Worm (Caenorhabditis elegans) whole organism, late embryonic: Measurements from ENCODE around the gene cap-1.

Experiments used
- C08G9.2 ChIP-seq: sonication (generic microtip); optimal IDR thresholded peaks from 2 replicates; lab custom pipeline; 2016; ENCODE audit warnings: mild to moderate bottlenecking, missing genetic modification characterization, moderate library complexity, missing compliant biosample characterization
- K09A11.1 ChIP-seq: sonication (generic microtip); optimal IDR thresholded peaks from 2 replicates; lab custom pipeline; 2017; ENCODE audit warnings: antibody characterized with exemption, mild to moderate bottlenecking, missing genetic modification characterization, missing compliant biosample characterization; ENCODE audit not compliant: insufficient read depth
- Y22D7AL.16 ChIP-seq: sonication (generic microtip); optimal IDR thresholded peaks from 2 replicates; lab custom pipeline; 2016; ENCODE audit warnings: missing genetic modification characterization, missing compliant biosample characterization
- ahr-1 ChIP-seq: sonication (generic microtip); optimal IDR thresholded peaks from 2 replicates; lab custom pipeline; 2016; ENCODE audit warnings: missing genetic modification characterization, missing compliant biosample characterization
- ceh-6 ChIP-seq: fragments of 200-800 bp; sonication (Bioruptor generic); optimal IDR thresholded peaks from 2 replicates; lab custom pipeline; 2018; ENCODE audit warnings: mild to moderate bottlenecking, missing genetic modification characterization, missing compliant biosample characterization
- che-1 ChIP-seq: sonication (generic microtip); optimal IDR thresholded peaks from 2 replicates; lab custom pipeline; 2016; ENCODE audit warnings: mild to moderate bottlenecking, missing genetic modification characterization, missing compliant biosample characterization
- elt-2 ChIP-seq: sonication (generic microtip); optimal IDR thresholded peaks from 2 replicates; lab custom pipeline; 2016; ENCODE audit warnings: missing genetic modification reagents, missing genetic modification characterization, missing compliant biosample characterization
- fkh-10 ChIP-seq: fragments of 150-350 bp; optimal IDR thresholded peaks from 2 replicates; lab custom pipeline; 2014; ENCODE audit warnings: missing biosample characterization, missing genetic modification reagents, missing genetic modification characterization
- fkh-6 ChIP-seq: sonication (generic microtip); optimal IDR thresholded peaks from 2 replicates; lab custom pipeline; 2016; ENCODE audit warnings: missing genetic modification characterization, missing compliant biosample characterization
- gmeb-2 ChIP-seq: sonication (generic microtip); optimal IDR thresholded peaks from 2 replicates; lab custom pipeline; 2016; ENCODE audit warnings: missing genetic modification characterization, inconsistent platforms, missing compliant biosample characterization
- hlh-30 ChIP-seq: sonication (generic microtip); optimal IDR thresholded peaks from 2 replicates; lab custom pipeline; 2017; ENCODE audit warnings: antibody characterized with exemption, missing genetic modification characterization, missing compliant biosample characterization; ENCODE audit not compliant: insufficient read depth
- hlh-8 ChIP-seq: sonication (generic microtip); optimal IDR thresholded peaks from 2 replicates; lab custom pipeline; 2016; ENCODE audit warnings: missing genotype, missing genetic modification characterization, missing compliant biosample characterization
- madf-2 ChIP-seq: sonication (generic microtip); optimal IDR thresholded peaks from 2 replicates; lab custom pipeline; 2017; ENCODE audit warnings: missing genetic modification characterization, missing compliant biosample characterization
- pag-3 ChIP-seq: sonication (generic microtip); optimal IDR thresholded peaks from 2 replicates; lab custom pipeline; 2016; ENCODE audit warnings: missing compliant biosample characterization, missing genetic modification characterization, borderline replicate concordance
- pat-9 ChIP-seq: fragments of 200-800 bp; sonication (Bioruptor generic); optimal IDR thresholded peaks from 2 replicates; lab custom pipeline; 2018; ENCODE audit warnings: mild to moderate bottlenecking, missing genetic modification characterization, moderate library complexity, missing compliant biosample characterization
- ref-2 ChIP-seq: sonication (generic microtip); optimal IDR thresholded peaks from 2 replicates; lab custom pipeline; 2016; ENCODE audit warnings: missing genetic modification characterization, missing compliant biosample characterization
- sox-2 ChIP-seq: fragments of 200-800 bp; sonication (Bioruptor generic); IDR thresholded peaks from 2 replicates; pipeline ENCODE4 v1.3.6; 2022; ENCODE audit warnings: missing genetic modification reagents, missing genetic modification characterization, missing compliant biosample characterization
- tbx-2 ChIP-seq: sonication (generic microtip); optimal IDR thresholded peaks from 2 replicates; lab custom pipeline; 2016; ENCODE audit warnings: missing genetic modification characterization, missing compliant biosample characterization
- unc-42 ChIP-seq: sonication (generic microtip); optimal IDR thresholded peaks from 2 replicates; lab custom pipeline; 2016; ENCODE audit warnings: missing genotype, missing genetic modification characterization, missing compliant biosample characterization

The cap-1 gene

ce11 chrIV:7180304-7180703 lies 49.7 kb downstream of the cap-1 start, which contains the start of gene cest-10:
Gene cest-10, plus strand, starts transcription at chrIV:7180557.
- no peak for TF ChIP-seq che-1 (tag; lab: Kevin White, UChicago)
- TF ChIP-seq elt-2 (tag; lab: Kevin White, UChicago), result peak; percentile 71

DNA sequence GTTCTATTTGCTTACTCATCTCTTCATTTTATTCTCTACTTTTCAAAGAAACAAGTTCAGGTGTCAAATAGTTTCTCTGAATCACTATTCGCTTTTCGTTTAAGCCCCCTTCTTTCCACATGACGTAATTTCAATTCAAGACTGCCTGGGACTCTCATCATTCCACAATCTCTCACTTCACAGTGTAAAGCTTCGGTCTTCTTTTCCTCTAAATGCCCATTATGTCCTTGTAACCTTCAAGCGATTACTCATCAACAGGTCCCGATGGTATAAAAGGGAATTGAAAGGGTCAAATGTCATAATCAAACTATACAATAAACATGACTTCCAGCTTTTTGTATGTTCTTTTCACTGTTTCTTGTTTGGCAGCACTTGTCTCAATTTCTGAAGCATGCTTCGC lies 51.1 kb downstream of the cap-1 start, which contains the start of gene C42D4.3:
C42D4.3 (plus strand) TSS at position 298 of the 400 bp plus-strand sequence.
- TF ChIP-seq Y22D7AL.16 (tag; lab: Kevin White, UChicago) (no peak), ahr-1 (no peak), tbx-2 (tag; lab: Kevin White, UChicago) (no peak), sox-2 (GFP tag; lab: Robert Waterston, UW) (no peak), madf-2 (tag; lab: Kevin White, UChicago) (no peak), ref-2 (no peak), pag-3 (tag; lab: Kevin White, UChicago) (no peak), hlh-8 (no peak), unc-42 (tag; lab: Kevin White, UChicago) (no peak), hlh-30 (no peak), fkh-6 (tag; lab: Kevin White, UChicago) (no peak), fkh-10 (GFP tag; lab: Kevin White, UChicago) (no peak), C08G9.2 (tag; lab: Kevin White, UChicago) (no peak), ceh-6 (no peak), gmeb-2 (tag; lab: Kevin White, UChicago) (no peak), pat-9 (tag; lab: Kevin White, UChicago) (no peak), K09A11.1 (tag; lab: Kevin White, UChicago) (no peak)
